Fruit fly (Drosophila melanogaster): ENCODE results near the gene Grip.

- TF ChIP-seq CG8478 (optimal IDR thresholded peaks at IDR 0.05) (no peak), CTCF (optimal IDR thresholded peaks at IDR 0.05) (no peak)
These were observed 2.1 kb downstream of the Grip start for dm6 chrX:5968094-5968723.

All from S2 (cell line).